Worm (Caenorhabditis elegans): ENCODE measurements around the gene C52E4.12.
A peak's percentile ranks its signal among the peaks of the same experiment; 100 is the strongest.

The C52E4.12 gene

DNA sequence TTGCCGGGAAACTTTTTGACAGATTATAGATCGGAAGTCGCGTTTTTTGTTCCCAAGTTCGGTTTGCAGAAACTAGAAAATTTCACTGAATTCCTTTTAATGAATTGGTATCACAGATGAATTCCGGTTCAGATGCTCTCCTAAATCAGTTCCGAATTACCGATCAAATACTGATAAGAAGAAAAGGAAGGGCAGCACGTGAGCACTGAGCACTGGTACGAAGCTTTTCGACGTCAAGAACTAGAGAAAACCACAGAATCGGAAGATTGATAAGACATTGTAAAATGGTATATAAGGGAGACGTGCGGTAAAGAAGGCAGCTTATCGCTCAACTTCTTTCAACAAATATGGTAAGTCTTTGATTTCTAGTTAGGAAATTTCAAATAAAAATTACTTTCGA lies 20.7 kb upstream of the C52E4.12 start, which contains the start of gene cpr-1:
cpr-1 (plus strand) TSS at position 319 of the 400 bp plus-strand sequence.
- TF ChIP-seq pha-4 (tag; optimal IDR thresholded peaks at IDR 0.05) (peak; percentile 21), elt-2 (tag; optimal IDR thresholded peaks at IDR 0.05) (peak; percentile 99), nhr-12 (tag; optimal IDR thresholded peaks at IDR 0.05) (no peak), pqm-1 (tag; optimal IDR thresholded peaks at IDR 0.05) (peak; percentile 86), jun-1 (tag; optimal IDR thresholded peaks at IDR 0.05) (peak; percentile 71)

DNA sequence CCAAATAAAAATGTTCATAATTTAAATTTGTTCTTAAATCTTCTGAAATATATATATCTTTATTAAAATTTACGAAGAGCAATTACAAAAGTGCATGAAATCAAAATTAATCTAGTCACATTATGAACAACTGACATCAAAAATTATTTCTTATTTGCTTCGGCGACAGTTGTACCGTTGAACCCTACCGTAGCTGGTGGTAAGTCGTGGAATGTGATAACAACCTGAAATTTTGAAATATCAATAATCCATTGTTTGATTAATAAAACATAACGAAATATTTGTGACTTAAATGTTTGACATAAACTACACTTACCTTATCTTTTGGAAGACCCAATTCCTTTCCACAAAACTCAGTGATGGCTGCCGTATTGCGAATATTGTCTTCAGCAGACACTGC lies 19.2 kb upstream of the C52E4.12 start:
- TF ChIP-seq elt-2 (tag; optimal IDR thresholded peaks at IDR 0.05) = peak; percentile 91
- TF ChIP-seq jun-1 (tag; optimal IDR thresholded peaks at IDR 0.05) = peak; percentile 68
- TF ChIP-seq nfya-1 (tag; optimal IDR thresholded peaks at IDR 0.05; ENCODE audit: insufficient read depth) = no peak
- no peak for TF ChIP-seq lin-15B (tag; optimal IDR thresholded peaks at IDR 0.05)
- peak; percentile 85 for TF ChIP-seq pqm-1 (tag; optimal IDR thresholded peaks at IDR 0.05)
- TF ChIP-seq nhr-67 (tag; optimal IDR thresholded peaks at IDR 0.05) = no peak
- TF ChIP-seq fkh-10 (GFP tag; optimal IDR thresholded peaks at IDR 0.05) = no peak

DNA sequence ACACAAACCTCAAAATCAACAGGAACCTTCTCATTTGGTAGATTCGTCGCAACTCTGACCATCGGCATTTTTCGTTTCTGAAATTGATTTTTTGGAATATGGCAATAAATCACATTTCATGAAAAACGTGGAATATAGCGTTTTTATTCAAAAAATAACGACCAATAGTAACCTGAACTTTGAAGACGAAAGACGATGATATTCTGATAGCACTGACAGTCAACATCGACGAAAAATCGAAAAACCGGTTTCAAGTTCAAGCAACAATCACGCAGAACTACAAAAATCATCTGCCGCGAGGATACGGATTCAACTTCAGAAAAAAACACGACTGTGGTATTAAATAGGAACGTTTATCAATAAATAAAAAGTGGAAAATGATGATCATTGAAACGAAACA lies 17.8 kb upstream of the C52E4.12 start, which contains the start of gene mif-2:
mif-2 (minus strand) TSS at position 281 of the 400 bp plus-strand sequence.
- TF ChIP-seq zag-1 (tag; optimal IDR thresholded peaks at IDR 0.05) = no peak
- no peak for TF ChIP-seq hmg-11 (tag; optimal IDR thresholded peaks at IDR 0.05)
- TF ChIP-seq nhr-25 (tag; optimal IDR thresholded peaks at IDR 0.05) = no peak
- TF ChIP-seq egl-27 (tag; optimal IDR thresholded peaks at IDR 0.05) = no peak
- TF ChIP-seq nhr-43 (tag; optimal IDR thresholded peaks at IDR 0.05; ENCODE audit: poor library complexity, severe bottlenecking) = no peak
- no peak for TF ChIP-seq nhr-237 (tag; optimal IDR thresholded peaks at IDR 0.05)
- TF ChIP-seq nhr-28 (tag; optimal IDR thresholded peaks at IDR 0.05) = no peak
- no peak for TF ChIP-seq egl-5 (tag; optimal IDR thresholded peaks at IDR 0.05)
- no peak for TF ChIP-seq skn-1 (tag; optimal IDR thresholded peaks at IDR 0.05)
- TF ChIP-seq nhr-23 (tag; optimal IDR thresholded peaks at IDR 0.05) = no peak
- TF ChIP-seq ceh-9 (tag; optimal IDR thresholded peaks at IDR 0.05) = no peak
- no peak for TF ChIP-seq ceh-28 (tag; optimal IDR thresholded peaks at IDR 0.05)
- no peak for TF ChIP-seq unc-62 (GFP tag; optimal IDR thresholded peaks at IDR 0.05)
- TF ChIP-seq nhr-67 (tag; optimal IDR thresholded peaks at IDR 0.05) = no peak
- no peak for TF ChIP-seq lin-39 (tag; optimal IDR thresholded peaks at IDR 0.05)
- no peak for TF ChIP-seq snpc-4 (tag; optimal IDR thresholded peaks at IDR 0.05)
- no peak for TF ChIP-seq daf-12 (tag; optimal IDR thresholded peaks at IDR 0.05)

DNA sequence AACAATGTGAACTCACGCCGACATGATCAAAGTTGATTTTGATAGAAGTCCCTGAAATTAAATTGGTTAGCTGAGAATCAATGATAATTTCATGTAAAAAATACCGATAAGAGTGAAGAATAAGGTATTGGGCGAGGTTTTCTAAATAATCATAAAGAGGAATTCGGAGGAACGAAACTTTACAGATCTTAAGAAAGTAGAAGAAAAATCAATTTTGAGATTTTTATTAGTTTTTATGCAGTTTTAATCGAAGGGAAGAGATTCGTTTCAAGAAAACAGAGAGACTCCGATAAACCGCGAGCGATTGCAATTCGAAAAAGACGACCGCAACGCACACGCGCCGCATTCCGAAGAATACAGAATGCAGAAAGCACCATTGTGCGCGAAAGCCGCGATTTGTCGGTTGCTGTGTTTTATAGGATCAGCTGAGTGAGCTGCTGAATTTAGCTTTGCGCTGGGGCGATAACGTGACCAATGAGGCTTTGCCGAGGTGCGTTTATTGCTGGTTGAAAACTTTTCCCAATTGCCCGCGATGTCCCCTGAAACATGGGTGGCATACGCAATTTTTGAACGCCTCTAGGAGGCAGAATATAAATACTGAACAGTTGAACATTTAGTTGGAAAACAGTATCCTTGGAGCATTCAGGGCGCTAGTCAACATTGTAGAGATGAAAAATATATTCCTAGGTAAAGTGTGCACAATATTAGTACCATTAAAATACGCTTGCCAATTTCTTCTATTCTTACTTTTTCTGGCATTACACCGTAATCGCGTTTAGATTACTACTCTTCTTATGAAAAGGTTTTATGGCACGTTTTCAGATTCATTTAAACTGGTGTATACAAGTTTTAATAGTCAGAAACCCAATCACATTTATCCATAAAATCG lies 16.0 kb upstream of the C52E4.12 start, which contains the start of gene snr-4:
snr-4 (minus strand) TSS at position 51 of the 889 bp plus-strand sequence.
- peak; percentile 94 for TF ChIP-seq nhr-23 (tag; optimal IDR thresholded peaks at IDR 0.05)
- peak in 1 of 3 experiments; percentile 83 for TF ChIP-seq elt-3 (tag; optimal IDR thresholded peaks at IDR 0.05)
- no peak for TF ChIP-seq eor-1 (tag; optimal IDR thresholded peaks at IDR 0.05)
- no peak for TF ChIP-seq nhr-237 (tag; optimal IDR thresholded peaks at IDR 0.05)
- no peak for TF ChIP-seq nhr-12 (tag; optimal IDR thresholded peaks at IDR 0.05)
- peak; percentile 90 for TF ChIP-seq ceh-82 (tag; optimal IDR thresholded peaks at IDR 0.05)
- TF ChIP-seq tbx-2 (tag; optimal IDR thresholded peaks at IDR 0.05) = peak; percentile 79
- no peak for TF ChIP-seq mml-1 (tag; optimal IDR thresholded peaks at IDR 0.05)
- TF ChIP-seq hmg-11 (tag; optimal IDR thresholded peaks at IDR 0.05) = peak; percentile 83
- TF ChIP-seq ztf-11 (tag; optimal IDR thresholded peaks at IDR 0.05) = no peak
- TF ChIP-seq nhr-77 (tag; optimal IDR thresholded peaks at IDR 0.05) = peak; percentile 88
- TF ChIP-seq nhr-11 (tag; optimal IDR thresholded peaks at IDR 0.05) = peak; percentile 70
- peak; percentile 98 for TF ChIP-seq ama-1 (optimal IDR thresholded peaks at IDR 0.05)
- no peak for TF ChIP-seq zag-1 (tag; optimal IDR thresholded peaks at IDR 0.05)
- peak; percentile 39 for TF ChIP-seq ztf-4 (tag; optimal IDR thresholded peaks at IDR 0.05)
- peak; percentile 92 for TF ChIP-seq lin-15B (tag; optimal IDR thresholded peaks at IDR 0.05)
- no peak for TF ChIP-seq nhr-67 (tag; optimal IDR thresholded peaks at IDR 0.05)
- peak; percentile 41 for TF ChIP-seq ceh-16 (tag; optimal IDR thresholded peaks at IDR 0.05)
- no peak for TF ChIP-seq egl-27 (tag; optimal IDR thresholded peaks at IDR 0.05)
- TF ChIP-seq ceh-9 (tag; optimal IDR thresholded peaks at IDR 0.05) = no peak
- peak; percentile 9 for TF ChIP-seq mdl-1 (tag; optimal IDR thresholded peaks at IDR 0.05)
- TF ChIP-seq nhr-43 (tag; optimal IDR thresholded peaks at IDR 0.05; ENCODE audit: poor library complexity, severe bottlenecking) = peak; percentile 90
- peak; percentile 74 for TF ChIP-seq fos-1 (tag; optimal IDR thresholded peaks at IDR 0.05)
- TF ChIP-seq aly-2 (tag; optimal IDR thresholded peaks at IDR 0.05) = peak; percentile 63
- TF ChIP-seq pha-4 (tag; optimal IDR thresholded peaks at IDR 0.05) = peak; percentile 88
- TF ChIP-seq fkh-10 (GFP tag; optimal IDR thresholded peaks at IDR 0.05) = peak; percentile 56
- peak; percentile 100 for TF ChIP-seq snpc-4 (tag; optimal IDR thresholded peaks at IDR 0.05)
- peak; percentile 84 for TF ChIP-seq egl-5 (tag; optimal IDR thresholded peaks at IDR 0.05)
- TF ChIP-seq lin-39 (tag; optimal IDR thresholded peaks at IDR 0.05) = peak; percentile 97
- TF ChIP-seq unc-39 (tag; optimal IDR thresholded peaks at IDR 0.05) = no peak
- no peak for TF ChIP-seq elt-1 (tag; optimal IDR thresholded peaks at IDR 0.05)
- no peak for TF ChIP-seq daf-12 (tag; optimal IDR thresholded peaks at IDR 0.05)
- TF ChIP-seq nhr-76 (tag; optimal IDR thresholded peaks at IDR 0.05) = peak; percentile 26
- peak; percentile 81 for TF ChIP-seq ceh-28 (tag; optimal IDR thresholded peaks at IDR 0.05)
- TF ChIP-seq nhr-28 (tag; optimal IDR thresholded peaks at IDR 0.05) = no peak
- TF ChIP-seq pqm-1 (tag; optimal IDR thresholded peaks at IDR 0.05) = peak; percentile 89
- peak; percentile 40 for TF ChIP-seq unc-62 (GFP tag; optimal IDR thresholded peaks at IDR 0.05)
